Worm (Caenorhabditis elegans) whole organism, young adult: ENCODE data around the gene F28B12.1.

Experiments used
- C17E4.6 ChIP-seq: fragments of 200-800 bp; sonication (Bioruptor generic); IDR thresholded peaks from 2 replicates; pipeline ENCODE4 v1.3.6; 2022; ENCODE audit warnings: missing genetic modification reagents, missing genetic modification characterization, missing compliant biosample characterization
- F49E8.2 ChIP-seq: sonication (generic microtip); optimal IDR thresholded peaks from 3 replicates; lab custom pipeline; 2017; ENCODE audit warnings: missing genetic modification characterization, mild to moderate bottlenecking, missing compliant biosample characterization, antibody characterized with exemption, moderate library complexity; ENCODE audit not compliant: insufficient read depth
- F57A8.1 ChIP-seq: fragments of 200-800 bp; sonication (Bioruptor generic); optimal IDR thresholded peaks from 2 replicates; lab custom pipeline; 2018; ENCODE audit warnings: mild to moderate bottlenecking, missing genetic modification characterization, moderate library complexity, missing compliant biosample characterization
- Y53G8AR.9 ChIP-seq: fragments of 200-800 bp; sonication (Bioruptor generic); conservative IDR thresholded peaks from 2 replicates; pipeline ENCODE4 v1.3.6; 2022; ENCODE audit warnings: missing genetic modification reagents, missing genetic modification characterization, missing compliant biosample characterization
- Y95B8A.8 ChIP-seq: fragments of 200-800 bp; sonication (Bioruptor generic); IDR thresholded peaks from 2 replicates; pipeline ENCODE4 v1.3.6; 2022; ENCODE audit warnings: missing genetic modification reagents, missing genetic modification characterization, missing compliant biosample characterization
- dpff-1 ChIP-seq: sonication (generic microtip); optimal IDR thresholded peaks from 2 replicates; lab custom pipeline; 2017; ENCODE audit warnings: mild to moderate bottlenecking, missing genetic modification characterization, missing compliant biosample characterization
- egl-18 ChIP-seq: fragments of 200-800 bp; sonication (Bioruptor generic); IDR thresholded peaks from 2 replicates; pipeline ENCODE4 v1.3.6; 2022; ENCODE audit warnings: missing genetic modification reagents, missing genetic modification characterization, missing compliant biosample characterization
- ekl-4 ChIP-seq: fragments of 200-800 bp; sonication (Bioruptor generic); IDR thresholded peaks from 2 replicates; pipeline ENCODE4 v1.3.6; 2022; ENCODE audit warnings: missing genetic modification reagents, missing genetic modification characterization, missing compliant biosample characterization
- fkh-3 ChIP-seq: sonication (generic microtip); optimal IDR thresholded peaks from 2 replicates; lab custom pipeline; 2016; ENCODE audit warnings: mild to moderate bottlenecking, missing genetic modification characterization, missing compliant biosample characterization
- hlh-26 ChIP-seq: fragments of 200-800 bp; sonication (Bioruptor generic); conservative IDR thresholded peaks from 2 replicates; pipeline ENCODE4 v1.3.6; 2022; ENCODE audit warnings: missing genetic modification reagents, missing genetic modification characterization, missing compliant biosample characterization
- hsf-1 ChIP-seq: fragments of 200-800 bp; sonication (Bioruptor generic); IDR thresholded peaks from 2 replicates; pipeline ENCODE4 v1.3.6; 2022; ENCODE audit warnings: missing genetic modification reagents, missing genetic modification characterization, missing compliant biosample characterization
- lir-1 ChIP-seq: fragments of 200-800 bp; sonication (Bioruptor generic); conservative IDR thresholded peaks from 2 replicates; pipeline ENCODE4 v1.3.6; 2022; ENCODE audit warnings: missing genetic modification reagents, missing genetic modification characterization, missing compliant biosample characterization
- madf-8 ChIP-seq: fragments of 200-800 bp; sonication (Bioruptor generic); conservative IDR thresholded peaks from 2 replicates; pipeline ENCODE4 v1.3.6; 2022; ENCODE audit warnings: missing genetic modification reagents, missing genetic modification characterization, missing compliant biosample characterization
- nfyb-1 ChIP-seq: fragments of 200-800 bp; sonication (Bioruptor generic); IDR thresholded peaks from 2 replicates; pipeline ENCODE4 v1.3.6; 2022; ENCODE audit warnings: missing genetic modification reagents, missing genetic modification characterization, missing compliant biosample characterization
- nhr-90 ChIP-seq: sonication (generic microtip); optimal IDR thresholded peaks from 2 replicates; lab custom pipeline; 2016; ENCODE audit warnings: missing genotype, mild to moderate bottlenecking, missing genetic modification characterization, missing compliant biosample characterization
- snpc-1.3 ChIP-seq: sonication (generic microtip); optimal IDR thresholded peaks from 2 replicates; lab custom pipeline; 2017; ENCODE audit warnings: missing genetic modification characterization, mild to moderate bottlenecking, missing compliant biosample characterization, antibody characterized with exemption, moderate library complexity, missing genotype, missing genetic modification reagents; ENCODE audit not compliant: insufficient read depth
- ztf-18 ChIP-seq: sonication (generic microtip); optimal IDR thresholded peaks from 2 replicates; lab custom pipeline; 2016; ENCODE audit warnings: missing genotype, mild to moderate bottlenecking, missing genetic modification characterization, missing compliant biosample characterization
- ztf-22 ChIP-seq: fragments of 200-800 bp; sonication (Bioruptor generic); optimal IDR thresholded peaks from 2 replicates; lab custom pipeline; 2018; ENCODE audit warnings: mild to moderate bottlenecking, missing genetic modification characterization, moderate library complexity, missing compliant biosample characterization

Gene F28B12.1

DNA sequence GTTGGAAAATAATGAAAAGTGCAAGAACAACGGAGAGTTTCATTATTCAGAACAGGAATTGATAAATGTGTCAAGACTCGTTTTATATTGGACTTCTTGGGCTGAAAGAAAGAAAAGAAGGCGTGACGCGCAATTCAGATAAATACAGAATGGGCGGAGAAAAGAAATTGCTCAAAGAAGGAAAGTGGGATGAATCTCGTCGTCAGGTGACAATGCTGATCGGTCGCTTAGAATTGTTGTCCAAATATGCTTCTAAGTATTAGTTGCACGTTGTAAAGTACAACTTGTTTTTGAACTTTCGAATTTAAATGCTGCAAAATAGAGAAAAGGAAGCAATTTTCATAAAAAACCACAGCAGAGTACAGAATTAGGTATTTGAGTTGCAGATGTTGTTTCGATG lies 47.9 kb downstream of the F28B12.1 start, which contains the start of gene ins-3:
Gene ins-3 (minus strand): TSS at position 101 of the 400 bp plus-strand sequence.
- TF ChIP-seq snpc-1.3 (tag; lab: Kevin White, UChicago) (no peak), egl-18 (GFP tag; lab: Robert Waterston, UW) (no peak), nhr-90 (tag; lab: Kevin White, UChicago) (no peak), C17E4.6 (GFP tag; lab: Robert Waterston, UW) (no peak), Y53G8AR.9 (no peak), ekl-4 (GFP tag; lab: Robert Waterston, UW) (no peak), hsf-1 (no peak), F49E8.2 (tag; lab: Kevin White, UChicago) (no peak), Y95B8A.8 (GFP tag; lab: Robert Waterston, UW) (no peak), F57A8.1 (GFP tag; lab: Kevin White, UChicago) (no peak), nfyb-1 (no peak), ztf-22 (no peak), lir-1 (GFP tag; lab: Robert Waterston, UW) (no peak), dpff-1 (no peak), ztf-18 (no peak), hlh-26 (GFP tag; lab: Robert Waterston, UW) (no peak), fkh-3 (tag; lab: Kevin White, UChicago) (no peak), madf-8 (GFP tag; lab: Robert Waterston, UW) (no peak)
